Fruit fly (Drosophila melanogaster) whole organism, pupa: ENCODE measurements around the gene pod1.
A peak's percentile ranks its signal among the peaks of the same experiment; 100 is the strongest.

ENCODE experiments used
- CG10348 ChIP-seq: fragments of 200-800 bp; sonication (Bioruptor generic); IDR thresholded peaks from 2 replicates; pipeline ENCODE4 v1.3.6; 2022; ENCODE audit warnings: missing biosample characterization, missing genetic modification characterization
- CG12605 ChIP-seq: fragments of 200-800 bp; sonication (Bioruptor generic); IDR thresholded peaks from 2 replicates; pipeline ENCODE4 v1.3.6; 2022; ENCODE audit warnings: missing biosample characterization, missing genetic modification characterization
- CG13204 ChIP-seq: fragments of 200-800 bp; sonication (Bioruptor generic); optimal IDR thresholded peaks from 2 replicates; lab custom pipeline; 2018; ENCODE audit warnings: missing biosample characterization, mild to moderate bottlenecking, missing genetic modification characterization, moderate library complexity
- CG14655 ChIP-seq: fragments of 200-800 bp; sonication (Bioruptor generic); optimal IDR thresholded peaks from 3 replicates; lab custom pipeline; 2017; ENCODE audit warnings: mild to moderate bottlenecking, missing biosample characterization, missing genetic modification reagents, missing genetic modification characterization
- CG15710 ChIP-seq: fragments of 200-800 bp; sonication (Bioruptor generic); optimal IDR thresholded peaks from 2 replicates; lab custom pipeline; 2018; ENCODE audit warnings: missing biosample characterization, mild to moderate bottlenecking, missing genetic modification characterization, moderate library complexity
- CG17806 ChIP-seq: fragments of 200-800 bp; sonication (Bioruptor generic); optimal IDR thresholded peaks from 2 replicates; lab custom pipeline; 2018; ENCODE audit warnings: missing biosample characterization, mild to moderate bottlenecking, missing genetic modification characterization, moderate library complexity
- CG32121 ChIP-seq: fragments of 200-800 bp; sonication (Bioruptor generic); IDR thresholded peaks from 2 replicates; pipeline ENCODE4 v1.3.6; 2022; ENCODE audit warnings: missing biosample characterization, missing genetic modification characterization
- CG34367 ChIP-seq: fragments of 200-800 bp; sonication (Bioruptor generic); optimal IDR thresholded peaks from 2 replicates; lab custom pipeline; 2018; ENCODE audit warnings: missing biosample characterization, mild to moderate bottlenecking, missing genetic modification characterization
- CG4496 ChIP-seq: fragments of 200-800 bp; sonication (Bioruptor generic); IDR thresholded peaks from 3 replicates; pipeline ENCODE4 v1.3.6; 2022; ENCODE audit warnings: missing biosample characterization, missing genetic modification characterization
- CG8159 ChIP-seq: fragments of 200-800 bp; sonication (Bioruptor generic); optimal IDR thresholded peaks from 3 replicates; lab custom pipeline; 2018; ENCODE audit warnings: missing biosample characterization, mild to moderate bottlenecking, missing genetic modification characterization, moderate library complexity
- CG8301 ChIP-seq: fragments of 200-800 bp; sonication (Bioruptor generic); optimal IDR thresholded peaks from 2 replicates; lab custom pipeline; 2018; ENCODE audit warnings: missing biosample characterization, mild to moderate bottlenecking, missing genetic modification characterization
- CG9948 ChIP-seq: fragments of 200-800 bp; sonication (Bioruptor generic); optimal IDR thresholded peaks from 2 replicates; lab custom pipeline; 2018; ENCODE audit warnings: missing biosample characterization, mild to moderate bottlenecking, missing genetic modification characterization, moderate library complexity
- D1 ChIP-seq: fragments of 200-800 bp; sonication (Bioruptor generic); optimal IDR thresholded peaks from 2 replicates; lab custom pipeline; 2018; ENCODE audit warnings: missing biosample characterization, mild to moderate bottlenecking, missing genetic modification characterization, moderate library complexity
- EcR ChIP-seq: fragments of 200-800 bp; sonication (Bioruptor generic); optimal IDR thresholded peaks from 3 replicates; lab custom pipeline; 2019; ENCODE audit warnings: missing biosample characterization, missing genetic modification characterization, mild to moderate bottlenecking, moderate library complexity, missing genetic modification reagents
- Ets98B ChIP-seq: fragments of 200-800 bp; sonication (Bioruptor generic); IDR thresholded peaks from 2 replicates; pipeline ENCODE4 v1.3.6; 2022; ENCODE audit warnings: missing biosample characterization, missing genetic modification characterization
- Pif1A ChIP-seq: fragments of 200-800 bp; sonication (Bioruptor generic); optimal IDR thresholded peaks from 3 replicates; lab custom pipeline; 2016; ENCODE audit warnings: missing biosample characterization, missing genetic modification characterization
- Pif1B ChIP-seq: fragments of 200-800 bp; sonication (Bioruptor generic); optimal IDR thresholded peaks from 3 replicates; lab custom pipeline; 2016; ENCODE audit warnings: missing biosample characterization, missing genetic modification characterization
- Snoo ChIP-seq: fragments of 200-800 bp; sonication (Bioruptor generic); optimal IDR thresholded peaks from 3 replicates; lab custom pipeline; 2017; ENCODE audit warnings: missing biosample characterization, mild to moderate bottlenecking, missing genetic modification characterization, inconsistent platforms
- fd96Ca ChIP-seq: fragments of 200-800 bp; sonication (Bioruptor generic); IDR thresholded peaks from 3 replicates; pipeline ENCODE4 v1.3.6; 2022; ENCODE audit warnings: missing biosample characterization, missing genetic modification characterization
- gl ChIP-seq: fragments of 200-800 bp; sonication (Bioruptor generic); optimal IDR thresholded peaks from 2 replicates; lab custom pipeline; 2018; ENCODE audit warnings: missing biosample characterization, mild to moderate bottlenecking, missing genetic modification characterization
- rn ChIP-seq: fragments of 200-800 bp; sonication (Bioruptor generic); IDR thresholded peaks from 2 replicates; pipeline ENCODE4 v1.3.6; 2022; ENCODE audit warnings: missing biosample characterization, missing genetic modification characterization

pod1 gene

DNA sequence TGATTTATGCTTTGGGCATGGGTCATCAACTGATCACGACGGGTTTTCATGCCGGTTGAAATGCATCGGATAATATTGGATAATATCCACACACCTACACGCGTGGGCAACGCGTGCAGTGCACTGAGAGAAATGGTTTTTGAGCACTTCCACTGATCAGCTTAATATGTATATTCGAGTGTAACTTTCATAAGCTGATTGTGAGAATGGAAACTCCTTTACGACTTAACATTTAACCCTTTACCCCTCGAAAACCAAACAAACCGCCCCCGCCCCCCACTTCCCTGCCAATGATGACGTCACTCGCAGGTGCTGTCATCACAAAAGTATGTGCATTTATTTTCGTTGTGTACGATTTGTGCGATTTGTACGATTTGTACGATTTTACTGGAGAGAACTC is 8.7 kb upstream of the pod1 start:
- TF ChIP-seq Snoo (peak; percentile 9), D1 (no peak), CG14655 (no peak), Pif1A (GFP tag; lab: Kevin White, UChicago) (peak; percentile 2), CG9948 (tag; lab: Kevin White, UChicago) (no peak), CG32121 (no peak), EcR (GFP tag; lab: Kevin White, UChicago) (no peak), CG8159 (tag; lab: Kevin White, UChicago) (no peak), fd96Ca (0 out of 3 replicates have a peak, but pooled peaks have one; percentile 22), Ets98B (GFP tag; lab: Robert Waterston, UW) (no peak), CG12605 (GFP tag; lab: Robert Waterston, UW) (no peak)
- TF ChIP-seq, all 21 proteins: peak for 3

DNA sequence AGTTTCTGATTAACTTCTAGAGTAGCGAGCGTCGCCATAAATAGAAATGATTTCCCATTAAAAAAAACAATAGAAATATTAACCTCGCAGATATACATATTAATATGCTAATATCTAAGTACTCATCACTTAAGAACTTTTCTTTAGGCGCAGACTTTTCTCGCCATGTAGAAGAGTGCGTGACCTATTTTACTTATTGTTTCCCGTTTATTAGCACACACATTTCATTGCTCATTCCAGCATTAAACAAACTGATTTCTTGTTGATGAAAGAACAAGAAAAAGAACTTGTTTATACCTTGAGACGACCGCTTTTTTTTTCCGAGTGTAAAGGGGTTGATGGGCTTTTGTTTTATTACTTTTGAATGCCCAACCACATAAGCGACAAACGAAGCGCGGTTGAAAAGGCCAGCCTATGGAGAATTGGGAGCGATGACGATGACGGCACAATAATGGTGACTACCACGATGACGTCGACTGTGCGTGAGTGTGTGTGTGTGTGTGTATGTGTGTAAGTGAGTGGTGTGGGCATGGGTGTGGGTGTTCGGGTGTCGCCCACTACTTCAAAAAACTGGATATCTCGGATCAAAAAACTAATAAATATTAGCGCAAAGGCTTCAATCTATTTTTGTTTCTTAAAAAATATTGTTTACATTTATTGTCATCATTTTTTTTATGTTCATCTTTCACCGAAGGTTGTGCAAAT is 7.3 kb upstream of the pod1 start:
- TF ChIP-seq gl (tag; lab: Kevin White, UChicago) (no peak), EcR (GFP tag; lab: Kevin White, UChicago) (no peak), CG4496 (GFP tag; lab: Robert Waterston, UW) (no peak), CG12605 (GFP tag; lab: Robert Waterston, UW) (no peak), CG13204 (GFP tag; lab: Kevin White, UChicago) (no peak), CG8159 (tag; lab: Kevin White, UChicago) (no peak), CG14655 (no peak)
- TF ChIP-seq, all 21 proteins: peak for 0

DNA sequence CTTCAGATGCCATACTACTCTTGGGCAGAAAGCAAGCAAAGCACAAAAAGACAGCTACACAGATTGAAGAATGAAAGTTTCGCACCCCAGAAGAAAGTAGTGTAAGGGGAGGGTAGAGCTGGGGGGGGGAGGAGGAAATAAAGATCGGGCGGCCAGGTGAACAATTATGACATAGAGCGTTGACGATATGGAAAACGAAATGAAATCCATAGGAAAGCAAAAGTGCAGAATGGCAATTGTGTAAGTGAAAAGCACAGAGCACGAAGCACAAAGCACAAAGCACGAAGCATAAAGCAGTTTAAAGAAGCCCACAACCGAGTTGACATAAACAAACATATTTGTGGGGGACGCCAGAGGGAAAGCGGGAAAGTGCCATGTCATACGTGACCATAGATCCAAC is 6.5 kb upstream of the pod1 start:
- no peak for TF ChIP-seq CG8159 (tag; lab: Kevin White, UChicago)
- no peak for TF ChIP-seq CG14655
- TF ChIP-seq Ets98B (GFP tag; lab: Robert Waterston, UW) = no peak
- no peak for TF ChIP-seq EcR (GFP tag; lab: Kevin White, UChicago)
- no peak for TF ChIP-seq CG4496 (GFP tag; lab: Robert Waterston, UW)
- no peak for TF ChIP-seq rn (GFP tag; lab: Robert Waterston, UW)
- no peak for TF ChIP-seq CG32121
- no peak for TF ChIP-seq Pif1B (GFP tag; lab: Kevin White, UChicago)
- TF ChIP-seq, all 21 proteins: peak for 0

DNA sequence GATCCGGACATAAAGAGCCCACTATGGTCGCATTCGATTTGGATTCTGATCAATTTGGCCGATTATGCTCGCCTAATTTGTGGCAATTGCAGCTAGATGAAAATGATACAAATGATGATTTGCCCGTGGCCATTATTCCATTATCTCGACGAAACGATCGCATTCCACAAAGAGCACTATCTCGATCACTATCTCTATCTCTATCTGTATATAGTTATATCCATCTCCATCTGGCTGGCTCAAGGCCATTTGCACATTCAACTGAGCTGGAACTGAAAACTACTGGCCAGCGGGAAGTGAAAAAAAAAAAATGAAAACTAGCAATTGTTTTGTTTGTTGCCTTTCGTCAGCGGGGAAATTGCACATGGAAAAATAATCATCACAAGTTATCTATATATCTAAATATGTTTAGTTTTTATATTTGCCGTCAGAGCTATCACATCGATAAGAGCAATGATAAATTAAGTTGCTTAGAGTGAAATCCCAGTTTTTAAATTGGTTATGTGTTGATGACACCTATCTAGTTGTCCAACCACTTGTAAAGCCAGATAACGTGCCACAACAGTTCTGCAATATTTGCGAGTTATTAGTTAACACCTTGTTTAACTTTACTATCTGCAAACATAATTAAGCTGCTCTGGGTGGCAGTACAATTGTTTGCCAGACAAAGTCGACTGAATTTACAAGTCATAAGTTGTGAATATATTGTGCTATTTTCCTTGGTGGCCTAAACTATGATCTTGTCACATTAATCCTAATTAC is 4.0 kb upstream of the pod1 start:
- TF ChIP-seq Ets98B (GFP tag; lab: Robert Waterston, UW) (no peak), fd96Ca (no peak), CG12605 (GFP tag; lab: Robert Waterston, UW) (no peak), CG17806 (tag; lab: Kevin White, UChicago) (no peak), CG14655 (no peak), Pif1B (GFP tag; lab: Kevin White, UChicago) (no peak), CG34367 (tag; lab: Kevin White, UChicago) (no peak), Snoo (no peak)

DNA sequence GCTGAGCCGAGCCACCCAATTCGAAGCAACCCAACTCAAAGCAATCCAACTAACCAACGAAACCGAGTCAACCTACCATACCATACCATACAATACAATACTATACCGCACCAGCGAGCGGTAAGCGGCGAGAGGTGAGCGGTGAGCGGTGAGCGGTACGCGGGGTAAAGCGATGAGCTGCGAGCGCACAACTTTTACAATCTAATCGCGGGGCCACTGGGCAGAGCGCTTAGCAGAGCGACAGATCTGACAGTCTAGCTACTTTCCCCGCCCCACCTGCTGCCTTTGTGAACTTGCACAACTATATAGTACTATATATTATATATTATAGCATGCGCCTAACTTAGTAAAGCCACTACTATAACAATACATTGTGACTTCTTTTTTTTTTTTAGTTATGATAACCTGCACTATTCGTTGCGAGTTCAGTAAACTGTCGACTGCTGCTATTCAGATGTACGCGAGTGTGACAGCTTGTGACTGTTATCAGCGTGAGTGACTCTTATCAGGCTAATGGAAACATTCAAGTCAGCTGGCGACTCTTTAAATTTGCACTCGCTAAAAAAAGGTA is 2.7 kb upstream of the pod1 start:
- TF ChIP-seq CG8301 (peak; percentile 39), Snoo (no peak), fd96Ca (peak; percentile 27; the same call in 2 of the 3 replicates), CG32121 (peak; percentile 21; the same call in 1 of the 2 replicates), CG13204 (GFP tag; lab: Kevin White, UChicago) (peak; percentile 56), Pif1B (GFP tag; lab: Kevin White, UChicago) (no peak), CG12605 (GFP tag; lab: Robert Waterston, UW) (no peak), CG9948 (tag; lab: Kevin White, UChicago) (peak; percentile 5), gl (tag; lab: Kevin White, UChicago) (no peak), EcR (GFP tag; lab: Kevin White, UChicago) (peak; percentile 49), CG8159 (tag; lab: Kevin White, UChicago) (peak; percentile 30), D1 (no peak), CG15710 (tag; lab: Kevin White, UChicago) (peak; percentile 14), CG14655 (peak; percentile 42), CG4496 (GFP tag; lab: Robert Waterston, UW) (0 out of 3 replicates have a peak, but pooled peaks have one; percentile 20), rn (GFP tag; lab: Robert Waterston, UW) (no peak), Ets98B (GFP tag; lab: Robert Waterston, UW) (no peak), CG10348 (GFP tag; lab: Robert Waterston, UW) (no peak), Pif1A (GFP tag; lab: Kevin White, UChicago) (peak; percentile 6), CG17806 (tag; lab: Kevin White, UChicago) (no peak)
- TF ChIP-seq, all 21 proteins: peak for 11
